Worm (Caenorhabditis elegans): ENCODE data around the gene cbn-1.

ce11 chrII:323048-323776 lies 9.1 kb downstream of the cbn-1 start, which contains the start of gene K01A2.10:
- TF ChIP-seq dpl-1 (GFP tag; optimal IDR thresholded peaks at IDR 0.05) (peak; percentile 10), D1046.2 (GFP tag; IDR thresholded peaks at IDR 0.05) (peak; percentile 48; the same call in 1 of the 2 replicates), F44E2.7 (GFP tag; IDR thresholded peaks at IDR 0.05) (no peak), attf-4 (tag; optimal IDR thresholded peaks at IDR 0.05) (no peak), ceh-28 (tag; optimal IDR thresholded peaks at IDR 0.05) (peak; percentile 11)

All from whole organism, L4 larva.